Fruit fly (Drosophila melanogaster): ENCODE data around the gene Fie.
A peak's percentile ranks its signal among the peaks of the same experiment; 100 is the strongest.

The Fie gene

dm6 chr3L:3942241-3943028, 50.1 kb downstream of the Fie start, which contains the start of the genes CG10863 and CG14982:
Gene CG10863, minus strand, starts transcription at chr3L:3942465.
Gene CG14982, plus strand, starts transcription at chr3L:3942710.
- TF ChIP-seq CG32264 (GFP tag; optimal IDR thresholded peaks at IDR 0.05) (no peak), CG9705 (GFP tag; optimal IDR thresholded peaks at IDR 0.05) (no peak), GATAd (GFP tag; optimal IDR thresholded peaks at IDR 0.05) (no peak), Dif (GFP tag; optimal IDR thresholded peaks at IDR 0.05; ENCODE audit: partially characterized antibody) (peak; percentile 41), Sp1 (GFP tag; optimal IDR thresholded peaks at IDR 0.05) (peak; percentile 29), Jra (GFP tag; optimal IDR thresholded peaks at IDR 0.05) (no peak), rgr (GFP tag; optimal IDR thresholded peaks at IDR 0.05) (peak; percentile 52), Dfd (GFP tag; optimal IDR thresholded peaks at IDR 0.05) (no peak), Hnf4 (GFP tag; optimal IDR thresholded peaks at IDR 0.05) (no peak), br (GFP tag; optimal IDR thresholded peaks at IDR 0.05) (peak; percentile 35), OdsH (GFP tag; optimal IDR thresholded peaks at IDR 0.05) (peak; percentile 3), Vsx2 (GFP tag; optimal IDR thresholded peaks at IDR 0.05; ENCODE audit: partially characterized antibody) (peak; percentile 19), woc (GFP tag; optimal IDR thresholded peaks at IDR 0.05) (no peak), sage (GFP tag; optimal IDR thresholded peaks at IDR 0.05) (peak; percentile 8), h (GFP tag; optimal IDR thresholded peaks at IDR 0.05) (peak; percentile 47), tai (GFP tag; optimal IDR thresholded peaks at IDR 0.05) (no peak), dl (GFP tag; optimal IDR thresholded peaks at IDR 0.05; ENCODE audit: insufficient read depth in 1 of 2, partially characterized antibody in 2 of 2) (no peak), jim (GFP tag; optimal IDR thresholded peaks at IDR 0.05) (no peak), Rel (GFP tag; optimal IDR thresholded peaks at IDR 0.05) (no peak), Rel (tag; optimal IDR thresholded peaks at IDR 0.05) (peak; percentile 80)
